Worm (Caenorhabditis elegans) whole organism, L1 larva: Measurements from ENCODE around the gene ttc-39B.

Experiments
- elt-3 ChIP-seq, 6 experiments: fragments of 150-350 bp in 1 of 6; sonication (generic microtip); optimal IDR thresholded peaks; 2 replicates each; lab custom pipeline; 2017 to 2018; ENCODE audit warnings: missing biosample characterization in 6 of 6, missing genetic modification characterization in 6 of 6, inconsistent platforms in 1 of 6
- mep-1 ChIP-seq: fragments of 150-350 bp; optimal IDR thresholded peaks from 2 replicates; lab custom pipeline; 2014; ENCODE audit warnings: missing biosample characterization, missing genetic modification characterization
- snpc-4 ChIP-seq: fragments of 150-350 bp; optimal IDR thresholded peaks from 2 replicates; lab custom pipeline; 2014; ENCODE audit warnings: missing biosample characterization, missing genetic modification characterization
- sox-4 ChIP-seq: sonication (generic microtip); optimal IDR thresholded peaks from 2 replicates; lab custom pipeline; 2016; ENCODE audit warnings: missing genetic modification characterization, missing compliant biosample characterization
- tlp-1 ChIP-seq: fragments of 150-350 bp; optimal IDR thresholded peaks from 2 replicates; lab custom pipeline; 2014; ENCODE audit warnings: missing biosample characterization, missing genetic modification characterization
- zip-4 ChIP-seq: fragments of 200-800 bp; sonication (Bioruptor generic); optimal IDR thresholded peaks from 2 replicates; lab custom pipeline; 2018; ENCODE audit warnings: mild to moderate bottlenecking, missing genetic modification characterization, moderate library complexity, missing compliant biosample characterization
- ztf-4 ChIP-seq: fragments of 150-350 bp; optimal IDR thresholded peaks from 2 replicates; lab custom pipeline; 2014; ENCODE audit warnings: missing biosample characterization, missing genetic modification characterization

- TF ChIP-seq zip-4 (GFP tag; lab: Kevin White, UChicago) (no peak), snpc-4 (tag; lab: Kevin White, UChicago) (no peak), ztf-4 (tag; lab: Kevin White, UChicago) (no peak), sox-4 (tag; lab: Kevin White, UChicago) (no peak), tlp-1 (tag; lab: Kevin White, UChicago) (no peak), mep-1 (tag; lab: Kevin White, UChicago) (no peak), elt-3 (tag; optimal IDR thresholded peaks at IDR 0.05; lab: Kevin White, UChicago) (no peak)
Observed at ce11 chrII:6322081-6322480, 11.7 kb downstream of the ttc-39B start.
